Worm (Caenorhabditis elegans) whole organism, mixed stage, embryonic: Measurements from ENCODE around the gene citk-1.

Experiments
- M03D4.4 ChIP-seq: sonication (generic microtip); optimal IDR thresholded peaks from 2 replicates; lab custom pipeline; 2017; ENCODE audit warnings: mild to moderate bottlenecking, missing genetic modification characterization, missing compliant biosample characterization
- bed-3 ChIP-seq: fragments of 200-800 bp; sonication (Bioruptor generic); optimal IDR thresholded peaks from 3 replicates; lab custom pipeline; 2018; ENCODE audit warnings: mild to moderate bottlenecking, missing genetic modification characterization, moderate library complexity, missing compliant biosample characterization
- blmp-1 ChIP-seq: fragments of 150-350 bp; optimal IDR thresholded peaks from 2 replicates; lab custom pipeline; 2014; ENCODE audit warnings: missing biosample characterization, missing genetic modification characterization
- ceh-39 ChIP-seq: fragments of 150-350 bp; optimal IDR thresholded peaks from 2 replicates; lab custom pipeline; 2014; ENCODE audit warnings: missing biosample characterization, missing genetic modification characterization
- ceh-43 ChIP-seq: fragments of 200-800 bp; sonication (Bioruptor generic); optimal IDR thresholded peaks from 2 replicates; lab custom pipeline; 2018; ENCODE audit warnings: mild to moderate bottlenecking, missing genetic modification characterization, moderate library complexity, missing compliant biosample characterization
- ceh-83 ChIP-seq: fragments of 200-800 bp; sonication (Bioruptor generic); optimal IDR thresholded peaks from 2 replicates; lab custom pipeline; 2018; ENCODE audit warnings: mild to moderate bottlenecking, missing genetic modification characterization, missing compliant biosample characterization
- ces-1 ChIP-seq: fragments of 150-350 bp; optimal IDR thresholded peaks from 2 replicates; lab custom pipeline; 2014; ENCODE audit warnings: missing biosample characterization, missing genetic modification reagents, missing genetic modification characterization
- drap-1 ChIP-seq: fragments of 200-800 bp; sonication (Bioruptor generic); optimal IDR thresholded peaks from 3 replicates; lab custom pipeline; 2018; ENCODE audit warnings: mild to moderate bottlenecking, missing genetic modification characterization, missing compliant biosample characterization
- elt-1 ChIP-seq: sonication (generic microtip); optimal IDR thresholded peaks from 2 replicates; lab custom pipeline; 2017; ENCODE audit warnings: missing genetic modification characterization, mild to moderate bottlenecking, missing compliant biosample characterization, antibody characterized with exemption, moderate library complexity, borderline replicate concordance; ENCODE audit not compliant: insufficient read depth
- elt-3 ChIP-seq: fragments of 150-350 bp; optimal IDR thresholded peaks from 2 replicates; lab custom pipeline; 2014; ENCODE audit warnings: missing biosample characterization, missing genetic modification characterization
- flh-1 ChIP-seq: fragments of 200-800 bp; sonication (Bioruptor generic); optimal IDR thresholded peaks from 2 replicates; lab custom pipeline; 2018; ENCODE audit warnings: mild to moderate bottlenecking, missing genetic modification characterization, moderate library complexity, missing compliant biosample characterization
- ham-2 ChIP-seq: fragments of 200-800 bp; sonication (Bioruptor generic); optimal IDR thresholded peaks from 2 replicates; lab custom pipeline; 2018; ENCODE audit warnings: mild to moderate bottlenecking, missing genetic modification characterization, missing compliant biosample characterization
- hlh-1 ChIP-seq: fragments of 150-350 bp; optimal IDR thresholded peaks from 2 replicates; lab custom pipeline; 2014; ENCODE audit warnings: missing biosample characterization, missing genetic modification reagents, missing genetic modification characterization
- lin-13 ChIP-seq: fragments of 150-350 bp; optimal IDR thresholded peaks from 2 replicates; lab custom pipeline; 2014; ENCODE audit warnings: missing biosample characterization, missing genetic modification characterization
- lin-32 ChIP-seq: fragments of 200-800 bp; sonication (Bioruptor generic); optimal IDR thresholded peaks from 2 replicates; lab custom pipeline; 2018; ENCODE audit warnings: mild to moderate bottlenecking, missing genetic modification characterization, missing compliant biosample characterization
- lsy-2 ChIP-seq: fragments of 150-350 bp; optimal IDR thresholded peaks from 2 replicates; lab custom pipeline; 2014; ENCODE audit warnings: missing biosample characterization, missing genetic modification characterization
- mab-5 ChIP-seq: fragments of 150-350 bp; optimal IDR thresholded peaks from 2 replicates; lab custom pipeline; 2014; ENCODE audit warnings: missing biosample characterization, missing genetic modification characterization
- nhr-12 ChIP-seq: fragments of 150-350 bp; optimal IDR thresholded peaks from 2 replicates; lab custom pipeline; 2014; ENCODE audit warnings: missing biosample characterization, missing genetic modification characterization
- nhr-2 ChIP-seq: fragments of 150-350 bp; optimal IDR thresholded peaks from 2 replicates; lab custom pipeline; 2014; ENCODE audit warnings: missing biosample characterization, missing genetic modification characterization
- nhr-237 ChIP-seq: fragments of 150-350 bp; optimal IDR thresholded peaks from 2 replicates; lab custom pipeline; 2014; ENCODE audit warnings: missing biosample characterization, missing genetic modification characterization
- sem-2 ChIP-seq: fragments of 200-800 bp; sonication (Bioruptor generic); optimal IDR thresholded peaks from 2 replicates; lab custom pipeline; 2018; ENCODE audit warnings: mild to moderate bottlenecking, missing genetic modification characterization, missing compliant biosample characterization
- snpc-4 ChIP-seq: fragments of 150-350 bp; optimal IDR thresholded peaks from 2 replicates; lab custom pipeline; 2014; ENCODE audit warnings: missing biosample characterization, missing genetic modification characterization
- sptf-1 ChIP-seq: sonication (generic microtip); optimal IDR thresholded peaks from 2 replicates; lab custom pipeline; 2017; ENCODE audit warnings: mild to moderate bottlenecking, missing genetic modification characterization, moderate library complexity, missing compliant biosample characterization
- tbx-8 ChIP-seq: fragments of 200-800 bp; sonication (Bioruptor generic); optimal IDR thresholded peaks from 2 replicates; lab custom pipeline; 2018; ENCODE audit warnings: mild to moderate bottlenecking, missing genetic modification characterization, moderate library complexity, missing compliant biosample characterization
- unc-39 ChIP-seq: fragments of 150-350 bp; optimal IDR thresholded peaks from 2 replicates; lab custom pipeline; 2014; ENCODE audit warnings: missing biosample characterization, missing genetic modification characterization
- zip-8 ChIP-seq: fragments of 150-350 bp; optimal IDR thresholded peaks from 2 replicates; lab custom pipeline; 2014; ENCODE audit warnings: missing biosample characterization, missing genetic modification characterization

The citk-1 gene

ce11 chrII:13938290-13938689, 29.6 kb downstream of the citk-1 start:
- TF ChIP-seq sptf-1 (tag; lab: Kevin White, UChicago) (no peak), elt-3 (tag; lab: Kevin White, UChicago) (no peak), flh-1 (GFP tag; lab: Kevin White, UChicago) (no peak), ceh-83 (GFP tag; lab: Kevin White, UChicago) (no peak), elt-1 (tag; lab: Kevin White, UChicago) (no peak), drap-1 (GFP tag; lab: Kevin White, UChicago) (no peak), snpc-4 (tag; lab: Kevin White, UChicago) (no peak)

- no peak for TF ChIP-seq lin-32 (GFP tag; lab: Kevin White, UChicago)
- no peak for TF ChIP-seq sptf-1 (tag; lab: Kevin White, UChicago)
- TF ChIP-seq nhr-2 = no peak
- TF ChIP-seq ceh-39 = no peak
- no peak for TF ChIP-seq lsy-2 (tag; lab: Kevin White, UChicago)
Measured at ce11 chrII:13939531-13939930, 30.8 kb downstream of the citk-1 start, which contains the start of gene W07G1.1. W07G1.1 (minus strand) TSS chrII:13939631.

ce11 chrII:13945527-13945926, 36.8 kb downstream of the citk-1 start:
- no peak for TF ChIP-seq elt-3 (tag; lab: Kevin White, UChicago)
- TF ChIP-seq ceh-39 = no peak
- no peak for TF ChIP-seq nhr-237 (tag; lab: Kevin White, UChicago)
- no peak for TF ChIP-seq lin-13 (tag; lab: Kevin White, UChicago)
- TF ChIP-seq ham-2 (GFP tag; lab: Kevin White, UChicago) = no peak
- TF ChIP-seq hlh-1 (tag; lab: Kevin White, UChicago) = no peak
- TF ChIP-seq ceh-83 (GFP tag; lab: Kevin White, UChicago) = no peak
- TF ChIP-seq zip-8 = no peak
- TF ChIP-seq lsy-2 (tag; lab: Kevin White, UChicago) = no peak
- TF ChIP-seq tbx-8 = no peak
- no peak for TF ChIP-seq M03D4.4 (tag; lab: Kevin White, UChicago)
- TF ChIP-seq mab-5 (tag; lab: Kevin White, UChicago) = no peak
- TF ChIP-seq nhr-12 (tag; lab: Kevin White, UChicago) = no peak
- TF ChIP-seq ceh-43 (GFP tag; lab: Kevin White, UChicago) = no peak

ce11 chrII:13949290-13949689, 40.6 kb downstream of the citk-1 start, which contains the start of gene sre-44:
sre-44 (plus strand) TSS chrII:13949590.
- TF ChIP-seq flh-1 (GFP tag; lab: Kevin White, UChicago) (no peak), ham-2 (GFP tag; lab: Kevin White, UChicago) (no peak), zip-8 (no peak), elt-3 (tag; lab: Kevin White, UChicago) (no peak), snpc-4 (tag; lab: Kevin White, UChicago) (no peak), tbx-8 (no peak), mab-5 (tag; lab: Kevin White, UChicago) (no peak), sptf-1 (tag; lab: Kevin White, UChicago) (no peak), ces-1 (GFP tag; lab: Kevin White, UChicago) (no peak), unc-39 (no peak), lin-32 (GFP tag; lab: Kevin White, UChicago) (no peak), M03D4.4 (tag; lab: Kevin White, UChicago) (no peak), elt-1 (tag; lab: Kevin White, UChicago) (no peak)

ce11 chrII:13951986-13952385, 43.3 kb downstream of the citk-1 start:
- TF ChIP-seq bed-3 (GFP tag; lab: Kevin White, UChicago) (no peak), elt-3 (tag; lab: Kevin White, UChicago) (no peak), sptf-1 (tag; lab: Kevin White, UChicago) (no peak), blmp-1 (no peak), ceh-39 (no peak), nhr-237 (tag; lab: Kevin White, UChicago) (no peak), snpc-4 (tag; lab: Kevin White, UChicago) (no peak), flh-1 (GFP tag; lab: Kevin White, UChicago) (no peak), mab-5 (tag; lab: Kevin White, UChicago) (no peak), nhr-12 (tag; lab: Kevin White, UChicago) (no peak), unc-39 (no peak), sem-2 (GFP tag; lab: Kevin White, UChicago) (no peak), lin-32 (GFP tag; lab: Kevin White, UChicago) (no peak), ceh-83 (GFP tag; lab: Kevin White, UChicago) (no peak)

ce11 chrII:13954077-13954476, 45.4 kb downstream of the citk-1 start:
- TF ChIP-seq unc-39 = no peak
- TF ChIP-seq nhr-2 = no peak
- no peak for TF ChIP-seq lin-32 (GFP tag; lab: Kevin White, UChicago)
